Fruit fly (Drosophila melanogaster) whole organism, embryonic: ENCODE data around the gene CG14135.

Experiments used
- Ada2b ChIP-seq: fragments of 200-800 bp; sonication (Bioruptor generic); IDR thresholded peaks from 2 replicates; pipeline ENCODE4 v1.3.6; 2022; ENCODE audit warnings: missing biosample characterization, missing genetic modification characterization
- Aef1 ChIP-seq: fragments of 200-800 bp; sonication (Bioruptor generic); IDR thresholded peaks from 3 replicates; pipeline ENCODE4 v1.3.6; 2022; ENCODE audit warnings: missing biosample characterization, missing genetic modification characterization
- CG13296 ChIP-seq: fragments of 200-800 bp; sonication (Bioruptor generic); optimal IDR thresholded peaks from 3 replicates; lab custom pipeline; 2018; ENCODE audit warnings: missing biosample characterization, mild to moderate bottlenecking, missing genetic modification characterization
- CG1603 ChIP-seq: fragments of 200-800 bp; sonication (Bioruptor generic); optimal IDR thresholded peaks from 2 replicates; lab custom pipeline; 2019; ENCODE audit warnings: missing biosample characterization, mild to moderate bottlenecking, missing genetic modification characterization, moderate library complexity
- CG18262 ChIP-seq: fragments of 200-800 bp; optimal IDR thresholded peaks from 3 replicates; lab custom pipeline; 2019; ENCODE audit warnings: missing biosample characterization, mild to moderate bottlenecking, missing genetic modification characterization, moderate library complexity
- CG2129 ChIP-seq: fragments of 200-800 bp; sonication (Bioruptor generic); IDR thresholded peaks from 2 replicates; pipeline ENCODE4 v1.3.6; 2022; ENCODE audit warnings: missing biosample characterization, missing genetic modification characterization; ENCODE audit not compliant: partially characterized antibody
- CG2678 ChIP-seq: fragments of 200-800 bp; sonication (Bioruptor generic); optimal IDR thresholded peaks from 3 replicates; lab custom pipeline; 2019; ENCODE audit warnings: missing biosample characterization, mild to moderate bottlenecking, missing genetic modification characterization, moderate library complexity
- CG31224 ChIP-seq: fragments of 200-800 bp; sonication (Bioruptor generic); IDR thresholded peaks from 2 replicates; pipeline ENCODE4 v1.3.6; 2022; ENCODE audit warnings: missing biosample characterization, missing genetic modification characterization
- CG32767 ChIP-seq: fragments of 200-800 bp; sonication (Bioruptor generic); IDR thresholded peaks from 2 replicates; pipeline ENCODE4 v1.3.6; 2022; ENCODE audit warnings: missing biosample characterization, missing genetic modification characterization
- CG3407 ChIP-seq: fragments of 200-800 bp; sonication (Bioruptor generic); optimal IDR thresholded peaks from 2 replicates; lab custom pipeline; 2018; ENCODE audit warnings: missing biosample characterization, mild to moderate bottlenecking, missing genetic modification characterization
- CG34376 ChIP-seq: fragments of 200-800 bp; sonication (Bioruptor generic); optimal IDR thresholded peaks from 2 replicates; lab custom pipeline; 2018; ENCODE audit warnings: missing biosample characterization, mild to moderate bottlenecking, missing genetic modification characterization
- CG4282 ChIP-seq: fragments of 200-800 bp; sonication (Bioruptor generic); optimal IDR thresholded peaks from 2 replicates; lab custom pipeline; 2016; ENCODE audit warnings: missing biosample characterization, missing genetic modification characterization
- CG5180 ChIP-seq: fragments of 200-800 bp; sonication (Bioruptor generic); optimal IDR thresholded peaks from 3 replicates; lab custom pipeline; 2017; ENCODE audit warnings: missing biosample characterization, missing genetic modification characterization, mild to moderate bottlenecking, moderate library complexity, missing genetic modification reagents
- CG7987 ChIP-seq: fragments of 200-800 bp; sonication (Bioruptor generic); optimal IDR thresholded peaks from 2 replicates; lab custom pipeline; 2018; ENCODE audit warnings: missing biosample characterization, mild to moderate bottlenecking, missing genetic modification characterization, moderate library complexity
- Dfd ChIP-seq, 2 experiments: fragments of >200 bp; optimal IDR thresholded peaks; 2 replicates each; lab custom pipeline; 2017; ENCODE audit warnings: missing biosample characterization in 2 of 2, missing genetic modification characterization in 2 of 2
- Hand ChIP-seq: fragments of 200-800 bp; sonication (Bioruptor generic); optimal IDR thresholded peaks from 2 replicates; lab custom pipeline; 2017; ENCODE audit warnings: mild to moderate bottlenecking, missing biosample characterization, missing genetic modification reagents, missing genetic modification characterization
- HmgZ ChIP-seq: fragments of 200-800 bp; sonication (Bioruptor generic); optimal IDR thresholded peaks from 2 replicates; lab custom pipeline; 2018; ENCODE audit warnings: missing biosample characterization, mild to moderate bottlenecking, missing genetic modification characterization
- Hr78 ChIP-seq, 2 experiments: fragments of 200-800 bp in 1 of 2; fragments of >200 bp in 1 of 2; sonication (Bioruptor generic) in 1 of 2; optimal IDR thresholded peaks; 2 replicates each; lab custom pipeline; 2017 to 2019; ENCODE audit warnings: missing biosample characterization in 2 of 2, missing genetic modification characterization in 2 of 2, mild to moderate bottlenecking in 1 of 2, moderate library complexity in 1 of 2
- MTF-1 ChIP-seq: fragments of 200-800 bp; sonication (Bioruptor generic); optimal IDR thresholded peaks from 2 replicates; lab custom pipeline; 2018; ENCODE audit warnings: missing biosample characterization, mild to moderate bottlenecking, missing genetic modification characterization, borderline replicate concordance
- Meics ChIP-seq: fragments of 200-800 bp; sonication (Bioruptor generic); optimal IDR thresholded peaks from 2 replicates; lab custom pipeline; 2017; ENCODE audit warnings: missing biosample characterization, mild to moderate bottlenecking, missing genetic modification characterization
- Nf-YB ChIP-seq: fragments of 200-800 bp; sonication (Bioruptor generic); optimal IDR thresholded peaks from 3 replicates; lab custom pipeline; 2019; ENCODE audit warnings: missing biosample characterization, mild to moderate bottlenecking, missing genetic modification characterization, moderate library complexity
- NfI ChIP-seq: fragments of 200-800 bp; sonication (Bioruptor generic); optimal IDR thresholded peaks from 3 replicates; lab custom pipeline; 2018; ENCODE audit warnings: missing biosample characterization, mild to moderate bottlenecking, missing genetic modification characterization, moderate library complexity
- Scr ChIP-seq: fragments of 200-800 bp; sonication (Bioruptor generic); IDR thresholded peaks from 2 replicates; pipeline ENCODE4 v1.3.6; 2022; ENCODE audit warnings: missing biosample characterization, missing genetic modification characterization; ENCODE audit not compliant: partially characterized antibody
- ap ChIP-seq: fragments of 200-800 bp; sonication (Bioruptor generic); IDR thresholded peaks from 2 replicates; pipeline ENCODE4 v1.3.6; 2022; ENCODE audit warnings: missing biosample characterization, missing genetic modification characterization
- az2 ChIP-seq: fragments of 200-800 bp; sonication (Bioruptor generic); optimal IDR thresholded peaks from 3 replicates; lab custom pipeline; 2016; ENCODE audit warnings: missing biosample characterization, missing genetic modification characterization
- bbx ChIP-seq: fragments of 200-800 bp; sonication (Bioruptor generic); IDR thresholded peaks from 2 replicates; pipeline ENCODE4 v1.3.6; 2022; ENCODE audit warnings: missing biosample characterization, missing genetic modification characterization; ENCODE audit not compliant: partially characterized antibody
- bowl ChIP-seq: fragments of 200-800 bp; sonication (Bioruptor generic); IDR thresholded peaks from 2 replicates; pipeline ENCODE4 v1.3.6; 2022; ENCODE audit warnings: missing biosample characterization, missing genetic modification characterization
- chif ChIP-seq, 2 experiments: fragments of 200-800 bp; sonication (Bioruptor generic); optimal IDR thresholded peaks; 3 replicates each; lab custom pipeline; 2016; ENCODE audit warnings: missing biosample characterization in 2 of 2, missing genetic modification characterization in 2 of 2
- crp ChIP-seq, 2 experiments: fragments of 200-800 bp; sonication (Bioruptor generic); optimal IDR thresholded peaks; 2 replicates in 1 of 2; 3 replicates in 1 of 2; lab custom pipeline; 2017; ENCODE audit warnings: missing biosample characterization in 2 of 2, missing genetic modification characterization in 2 of 2, mild to moderate bottlenecking in 1 of 2, moderate library complexity in 1 of 2
- disco-r ChIP-seq: fragments of 200-800 bp; sonication (Bioruptor generic); optimal IDR thresholded peaks from 2 replicates; lab custom pipeline; 2016; ENCODE audit warnings: missing biosample characterization, missing genetic modification characterization
- esg ChIP-seq: fragments of 200-800 bp; sonication (Bioruptor generic); conservative IDR thresholded peaks from 2 replicates; pipeline ENCODE4 v1.3.6; 2022; ENCODE audit warnings: missing biosample characterization, missing genetic modification characterization
- gro ChIP-seq: fragments of 200-800 bp; sonication (Bioruptor generic); optimal IDR thresholded peaks from 2 replicates; lab custom pipeline; 2016; ENCODE audit warnings: missing biosample characterization, missing genetic modification characterization
- ham ChIP-seq: fragments of 200-800 bp; sonication (Bioruptor generic); IDR thresholded peaks from 2 replicates; pipeline ENCODE4 v1.3.6; 2022; ENCODE audit warnings: missing biosample characterization, missing genetic modification characterization
- knrl ChIP-seq: fragments of 200-800 bp; sonication (Bioruptor generic); IDR thresholded peaks from 3 replicates; pipeline ENCODE4 v1.3.6; 2022; ENCODE audit warnings: missing biosample characterization, missing genetic modification characterization; ENCODE audit not compliant: partially characterized antibody
- nerfin-2 ChIP-seq: fragments of 200-800 bp; sonication (Bioruptor generic); IDR thresholded peaks from 2 replicates; pipeline ENCODE4 v1.3.6; 2022; ENCODE audit warnings: missing biosample characterization, missing genetic modification characterization; ENCODE audit not compliant: partially characterized antibody
- pros ChIP-seq: fragments of 200-800 bp; sonication (Bioruptor generic); optimal IDR thresholded peaks from 3 replicates; lab custom pipeline; 2019; ENCODE audit warnings: missing biosample characterization, mild to moderate bottlenecking, missing genetic modification characterization, moderate library complexity
- run ChIP-seq: fragments of 200-800 bp; sonication (Bioruptor generic); optimal IDR thresholded peaks from 3 replicates; lab custom pipeline; 2018; ENCODE audit warnings: missing biosample characterization, mild to moderate bottlenecking, missing genetic modification characterization
- slou ChIP-seq: fragments of 200-800 bp; sonication (Bioruptor generic); optimal IDR thresholded peaks from 3 replicates; lab custom pipeline; 2016; ENCODE audit warnings: missing biosample characterization, missing genetic modification characterization
- tx ChIP-seq: fragments of 200-800 bp; sonication (Bioruptor generic); optimal IDR thresholded peaks from 2 replicates; lab custom pipeline; 2016; ENCODE audit warnings: missing biosample characterization, missing genetic modification characterization
- vfl ChIP-seq: fragments of 200-800 bp; sonication (Bioruptor generic); optimal IDR thresholded peaks from 2 replicates; lab custom pipeline; 2016; ENCODE audit warnings: missing biosample characterization, missing genetic modification characterization

The CG14135 gene

DNA sequence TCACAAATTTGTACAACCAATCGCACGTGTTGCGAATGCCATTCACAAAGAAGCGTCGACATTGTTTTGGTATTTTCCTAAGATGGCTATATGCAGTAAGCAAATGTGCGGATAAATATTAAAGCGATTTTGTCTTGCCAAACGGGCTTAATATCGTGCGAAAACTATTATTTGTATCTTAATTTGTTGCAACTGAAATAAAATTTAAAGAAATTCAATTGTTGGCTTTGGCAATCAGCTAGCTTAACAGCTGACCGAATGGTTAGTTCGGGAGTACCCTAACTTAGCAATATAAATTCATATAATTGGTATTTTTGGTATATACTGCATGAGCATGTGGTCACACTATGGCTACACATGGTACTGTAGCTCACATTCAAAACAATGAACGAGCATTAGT is 43.0 kb upstream of the CG14135 start, which contains the start of the genes RIOK1 and Polr3H (continued):
- TF ChIP-seq Meics (peak; percentile 64), CG31224 (GFP tag; lab: Robert Waterston, UW) (no peak), vfl (GFP tag; lab: Kevin White, UChicago) (peak; percentile 59), pros (GFP tag; lab: Kevin White, UChicago) (no peak), nerfin-2 (GFP tag; lab: Robert Waterston, UW) (no peak), crp (GFP tag; optimal IDR thresholded peaks at IDR 0.05; lab: Kevin White, UChicago) (peak; percentile 64 to 90), Dfd (GFP tag; optimal IDR thresholded peaks at IDR 0.05; lab: Kevin White, UChicago) (no peak), Scr (GFP tag; lab: Robert Waterston, UW) (peak; percentile 34; the same call in 1 of the 2 replicates), gro (GFP tag; lab: Kevin White, UChicago) (peak; percentile 80), tx (GFP tag; lab: Kevin White, UChicago) (peak; percentile 75), CG18262 (tag; lab: Kevin White, UChicago) (no peak), ap (peak; percentile 42; the same call in 1 of the 2 replicates), CG32767 (GFP tag; lab: Robert Waterston, UW) (peak; percentile 11; the same call in 1 of the 2 replicates), CG4282 (GFP tag; lab: Kevin White, UChicago) (peak; percentile 14), Hand (no peak), CG3407 (GFP tag; lab: Kevin White, UChicago) (no peak), Ada2b (GFP tag; lab: Robert Waterston, UW) (peak; percentile 60), NfI (GFP tag; lab: Kevin White, UChicago) (peak; percentile 72), CG2129 (no peak), CG34376 (GFP tag; lab: Kevin White, UChicago) (no peak), Aef1 (GFP tag; lab: Robert Waterston, UW) (peak; percentile 61; the same call in 2 of the 3 replicates), CG13296 (no peak), HmgZ (tag; lab: Kevin White, UChicago) (peak; percentile 74), CG1603 (no peak), MTF-1 (GFP tag; lab: Kevin White, UChicago) (no peak), slou (GFP tag; lab: Kevin White, UChicago) (no peak), bowl (GFP tag; lab: Robert Waterston, UW) (no peak), CG5180 (GFP tag; lab: Kevin White, UChicago) (no peak), chif (GFP tag; optimal IDR thresholded peaks at IDR 0.05; lab: Kevin White, UChicago) (peak; percentile 62 to 76), disco-r (peak; percentile 27), run (tag; lab: Kevin White, UChicago) (no peak), Nf-YB (no peak), CG2678 (tag; lab: Kevin White, UChicago) (no peak), Hr78 (GFP tag; optimal IDR thresholded peaks at IDR 0.05; lab: Kevin White, UChicago) (no peak), knrl (GFP tag; lab: Robert Waterston, UW) (no peak; the same call in 2 of the 3 replicates), az2 (GFP tag; lab: Kevin White, UChicago) (peak; percentile 79), esg (GFP tag; lab: Robert Waterston, UW) (peak; percentile 49; the same call in 1 of the 2 replicates), bbx (0 out of 2 replicates have a peak, but pooled peaks have one; percentile 30), CG7987 (GFP tag; lab: Kevin White, UChicago) (peak; percentile 7), ham (GFP tag; lab: Robert Waterston, UW) (no peak)
- TF ChIP-seq, all 482 proteins: peak for 241
